Fruit fly (Drosophila melanogaster) whole organism, prepupa: ENCODE data around the gene ND-PDSW.

Experiments
- Blimp-1 ChIP-seq: fragments of 200-800 bp; sonication (Bioruptor generic); optimal IDR thresholded peaks from 3 replicates; lab custom pipeline; 2017; ENCODE audit warnings: missing biosample characterization, missing genetic modification characterization, mild to moderate bottlenecking, moderate library complexity, missing genetic modification reagents
- CG6163 ChIP-seq: fragments of 200-800 bp; sonication (Bioruptor generic); IDR thresholded peaks from 3 replicates; pipeline ENCODE4 v1.3.6; 2022; ENCODE audit warnings: missing biosample characterization, missing genetic modification characterization
- Gug ChIP-seq: fragments of 200-800 bp; sonication (Bioruptor generic); IDR thresholded peaks from 2 replicates; pipeline ENCODE4 v1.3.6; 2022; ENCODE audit warnings: missing biosample characterization, missing genetic modification characterization
- Sox15 ChIP-seq: fragments of 200-800 bp; sonication (Bioruptor generic); optimal IDR thresholded peaks from 3 replicates; lab custom pipeline; 2016; ENCODE audit warnings: missing biosample characterization, missing genetic modification characterization
- vri ChIP-seq: fragments of 200-800 bp; sonication (Bioruptor generic); optimal IDR thresholded peaks from 3 replicates; lab custom pipeline; 2016; ENCODE audit warnings: missing biosample characterization, mild to moderate bottlenecking, missing genetic modification characterization

DNA sequence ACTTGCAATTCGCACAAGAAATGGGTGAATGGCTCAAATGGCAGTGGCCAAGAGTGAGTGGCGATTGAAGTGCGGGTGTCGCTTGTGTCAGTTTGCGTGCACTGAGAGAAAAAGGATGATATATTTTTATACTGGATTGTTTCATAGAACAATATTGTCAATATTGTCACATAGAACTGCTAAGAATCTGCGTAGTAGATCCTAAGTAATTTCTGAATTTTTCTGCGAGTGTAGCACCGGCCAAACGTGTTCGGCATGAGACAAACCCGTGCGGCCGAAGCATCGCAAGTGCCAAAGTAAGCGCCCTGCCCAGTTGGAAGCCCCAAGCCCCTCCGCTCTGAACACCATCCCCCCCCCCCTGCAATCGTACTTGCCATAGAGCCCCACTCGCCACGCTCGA, 25.6 kb upstream of the ND-PDSW start:
- TF ChIP-seq vri (peak; percentile 23), Sox15 (GFP tag; lab: Kevin White, UChicago) (no peak), Gug (GFP tag; lab: Robert Waterston, UW) (peak; percentile 88), Blimp-1 (GFP tag; lab: Kevin White, UChicago) (no peak), CG6163 (GFP tag; lab: Robert Waterston, UW) (peak; percentile 78)
